Worm (Caenorhabditis elegans) whole organism, early embryonic: Measurements from ENCODE around the gene M03A1.3.

Experiments used
- B0310.2 ChIP-seq: sonication (generic microtip); optimal IDR thresholded peaks from 2 replicates; lab custom pipeline; 2016; ENCODE audit warnings: mild to moderate bottlenecking, missing genetic modification characterization, missing compliant biosample characterization
- ama-1 ChIP-seq: fragments of 150-350 bp; optimal IDR thresholded peaks from 2 replicates; lab custom pipeline; 2014
- flt-1 ChIP-seq: fragments of 200-800 bp; sonication (Bioruptor generic); IDR thresholded peaks from 2 replicates; pipeline ENCODE4 v1.3.6; 2022; ENCODE audit warnings: missing genetic modification characterization, missing compliant biosample characterization
- hmbx-1 ChIP-seq: sonication (generic microtip); optimal IDR thresholded peaks from 2 replicates; lab custom pipeline; 2016; ENCODE audit warnings: mild to moderate bottlenecking, missing genetic modification characterization, missing compliant biosample characterization
- hnd-1 ChIP-seq: sonication (generic microtip); optimal IDR thresholded peaks from 2 replicates; lab custom pipeline; 2016; ENCODE audit warnings: missing genetic modification characterization, missing compliant biosample characterization
- pes-1 ChIP-seq: fragments of 200-800 bp; sonication (Bioruptor generic); IDR thresholded peaks from 2 replicates; pipeline ENCODE4 v1.3.6; 2022; ENCODE audit warnings: missing genetic modification reagents, missing genetic modification characterization, missing compliant biosample characterization
- scrt-1 ChIP-seq: fragments of 200-800 bp; sonication (Bioruptor generic); IDR thresholded peaks from 2 replicates; pipeline ENCODE4 v1.3.6; 2022; ENCODE audit warnings: missing genetic modification characterization, missing compliant biosample characterization

DNA sequence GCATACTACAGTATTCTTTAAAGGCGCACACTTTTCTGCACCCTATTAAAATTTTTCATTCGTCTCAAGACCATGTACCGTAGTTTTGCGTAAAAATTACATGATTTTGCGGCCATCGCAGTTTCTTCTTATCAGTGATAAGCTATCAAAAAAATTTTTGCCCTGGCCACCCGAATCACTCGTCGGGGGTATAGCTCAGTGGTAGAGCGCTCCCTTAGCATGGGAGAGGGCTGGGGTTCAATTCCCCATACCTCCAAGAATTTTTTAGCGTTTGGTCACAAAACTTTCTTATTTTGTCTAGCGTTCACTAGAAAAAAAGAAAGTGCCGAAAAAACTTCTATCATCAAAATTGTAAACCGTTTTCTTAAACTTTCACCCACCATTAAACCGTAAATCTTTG lies 7.6 kb downstream of the M03A1.3 start:
- no peak for TF ChIP-seq hnd-1 (tag; lab: Kevin White, UChicago)
- no peak for TF ChIP-seq ama-1 (lab: Kevin White, UChicago)
- no peak for TF ChIP-seq B0310.2
- no peak for TF ChIP-seq scrt-1 (GFP tag; lab: Robert Waterston, UW)
- no peak for TF ChIP-seq hmbx-1 (tag; lab: Kevin White, UChicago)
- TF ChIP-seq flt-1 (GFP tag; lab: Robert Waterston, UW) = no peak
- no peak for TF ChIP-seq pes-1 (GFP tag; lab: Robert Waterston, UW)
